Worm (Caenorhabditis elegans): ENCODE data around the gene cpg-18.

The cpg-18 gene

ce11 chrIV:5757762-5758161, 22.9 kb downstream of the cpg-18 start, which contains the start of gene nhr-46:
TSS of gene nhr-46 (minus strand) at chrIV:5757862.
- TF ChIP-seq lin-38 (GFP tag; IDR thresholded peaks at IDR 0.05) (no peak), daf-12 (tag; optimal IDR thresholded peaks at IDR 0.05) (no peak)

- no peak for TF ChIP-seq egl-43 (GFP tag; IDR thresholded peaks at IDR 0.05)
- TF ChIP-seq ctbp-1 (GFP tag; IDR thresholded peaks at IDR 0.05) = no peak
- no peak for TF ChIP-seq mdt-29 (GFP tag; IDR thresholded peaks at IDR 0.05)
- no peak for TF ChIP-seq dve-1 (tag; optimal IDR thresholded peaks at IDR 0.05; ENCODE audit: insufficient read depth)
- TF ChIP-seq fos-1 (tag; optimal IDR thresholded peaks at IDR 0.05) = no peak
Measured at ce11 chrIV:5758695-5759094, 23.9 kb downstream of the cpg-18 start.

DNA sequence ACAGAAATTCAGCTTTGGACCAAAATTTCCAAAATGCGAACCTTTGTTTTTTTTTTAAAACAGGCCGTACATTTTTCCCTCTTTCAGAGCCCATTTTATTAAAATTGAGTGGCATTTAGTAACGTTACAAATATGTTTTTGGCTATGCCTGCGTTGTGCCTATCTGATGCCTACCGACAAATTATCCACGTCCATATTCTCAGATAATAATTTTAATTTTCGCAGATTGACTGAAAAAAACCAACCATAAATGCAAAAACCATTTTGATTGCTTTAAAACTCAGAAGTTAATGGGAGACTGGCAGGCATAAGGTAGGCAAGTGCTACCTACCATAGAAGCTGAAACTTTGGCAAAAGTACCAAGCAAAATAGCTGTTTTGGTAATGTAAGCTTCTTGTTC, 25.8 kb downstream of the cpg-18 start:
- TF ChIP-seq ztf-11 (tag; optimal IDR thresholded peaks at IDR 0.05) = no peak
- TF ChIP-seq aha-1 (tag) = peak; percentile 92

- TF ChIP-seq unc-62 (GFP tag; optimal IDR thresholded peaks at IDR 0.05 in 1 of 2) (peak in 1 of 2 experiments; percentile 90), unc-62 (tag; optimal IDR thresholded peaks at IDR 0.05) (no peak), nhr-41 (GFP tag; IDR thresholded peaks at IDR 0.05) (no peak), aha-1 (tag) (peak; percentile 98), daf-12 (tag; optimal IDR thresholded peaks at IDR 0.05) (no peak), F49E8.2 (tag; optimal IDR thresholded peaks at IDR 0.05; ENCODE audit: borderline replicate concordance) (no peak), R02D3.7 (tag; optimal IDR thresholded peaks at IDR 0.05) (no peak), zfp-2 (tag; optimal IDR thresholded peaks at IDR 0.05) (no peak), egl-43 (GFP tag; IDR thresholded peaks at IDR 0.05) (no peak)
Measured at ce11 chrIV:5761211-5761907, 26.5 kb downstream of the cpg-18 start.

ce11 chrIV:5762770-5763169, 27.9 kb downstream of the cpg-18 start:
- TF ChIP-seq nhr-28 (tag; optimal IDR thresholded peaks at IDR 0.05) (peak; percentile 91), ceh-82 (tag; optimal IDR thresholded peaks at IDR 0.05) (no peak), egl-43 (GFP tag; IDR thresholded peaks at IDR 0.05) (no peak), tra-1 (GFP tag; IDR thresholded peaks at IDR 0.05) (no peak), ztf-7 (tag; optimal IDR thresholded peaks at IDR 0.05) (no peak), F26F4.8 (GFP tag; conservative IDR thresholded peaks at IDR 0.05) (no peak), dmd-8 (GFP tag; IDR thresholded peaks at IDR 0.05) (no peak), R02D3.7 (tag; optimal IDR thresholded peaks at IDR 0.05) (no peak), snpc-1.2 (GFP tag; IDR thresholded peaks at IDR 0.05) (no peak), zfp-3 (GFP tag; conservative IDR thresholded peaks at IDR 0.05) (no peak), spr-1 (tag; optimal IDR thresholded peaks at IDR 0.05) (no peak), sdz-12 (GFP tag; optimal IDR thresholded peaks at IDR 0.05) (no peak), ceh-62 (tag; optimal IDR thresholded peaks at IDR 0.05) (no peak), mes-2 (tag; optimal IDR thresholded peaks at IDR 0.05; ENCODE audit: poor library complexity, severe bottlenecking) (no peak), nhr-77 (tag; optimal IDR thresholded peaks at IDR 0.05) (peak; percentile 58), lin-13 (GFP tag; optimal IDR thresholded peaks at IDR 0.05) (no peak), daf-8 (GFP tag; IDR thresholded peaks at IDR 0.05) (no peak), ceh-28 (tag; optimal IDR thresholded peaks at IDR 0.05) (no peak), nhr-11 (tag; optimal IDR thresholded peaks at IDR 0.05) (no peak), skn-1 (tag; optimal IDR thresholded peaks at IDR 0.05) (no peak), ztf-11 (tag; optimal IDR thresholded peaks at IDR 0.05) (no peak), ceh-20 (GFP tag; IDR thresholded peaks at IDR 0.05) (no peak), lin-29 (GFP tag; IDR thresholded peaks at IDR 0.05) (no peak), fkh-10 (GFP tag; optimal IDR thresholded peaks at IDR 0.05) (no peak), jun-1 (tag; optimal IDR thresholded peaks at IDR 0.05) (no peak), mdt-29 (GFP tag; IDR thresholded peaks at IDR 0.05) (no peak), Y48G9A.11 (GFP tag; IDR thresholded peaks at IDR 0.05) (no peak), nhr-42 (GFP tag; IDR thresholded peaks at IDR 0.05) (no peak), dmd-9 (GFP tag; IDR thresholded peaks at IDR 0.05) (no peak), hlh-11 (tag; optimal IDR thresholded peaks at IDR 0.05) (peak; percentile 57), nhr-48 (tag; optimal IDR thresholded peaks at IDR 0.05) (peak; percentile 24), daf-16 (GFP tag; optimal IDR thresholded peaks at IDR 0.05) (no peak), daf-16 (tag; optimal IDR thresholded peaks at IDR 0.05) (peak; percentile 67), aha-1 (tag) (no peak)
